Worm (Caenorhabditis elegans): Measurements from ENCODE around the gene col-116.

ce11 chrIV:8360817-8361216, 5.1 kb downstream of the col-116 start, which contains the start of gene sqv-1:
- TF ChIP-seq ceh-34 (tag; optimal IDR thresholded peaks at IDR 0.05) (no peak), odd-2 (tag; optimal IDR thresholded peaks at IDR 0.05) (no peak), fax-1 (tag; optimal IDR thresholded peaks at IDR 0.05) (no peak), unc-55 (GFP tag; optimal IDR thresholded peaks at IDR 0.05) (no peak), dmd-4 (tag; optimal IDR thresholded peaks at IDR 0.05; ENCODE audit: borderline replicate concordance) (no peak)
